Fruit fly (Drosophila melanogaster): ENCODE measurements around the gene sNPF.

- TF ChIP-seq CG17568 (GFP tag; optimal IDR thresholded peaks at IDR 0.05): no peak
- peak; percentile 13 for TF ChIP-seq CG3163 (GFP tag; optimal IDR thresholded peaks at IDR 0.05)
- TF ChIP-seq CG16779 (GFP tag; IDR thresholded peaks at IDR 0.05): no peak
- no peak for TF ChIP-seq br (optimal IDR thresholded peaks at IDR 0.05)
- TF ChIP-seq PHDP (tag; optimal IDR thresholded peaks at IDR 0.05): peak; percentile 67
- TF ChIP-seq lbe (GFP tag; optimal IDR thresholded peaks at IDR 0.05): no peak
- TF ChIP-seq CG12219 (GFP tag; optimal IDR thresholded peaks at IDR 0.05): peak; percentile 64
- peak; percentile 41 for TF ChIP-seq eyg (GFP tag; optimal IDR thresholded peaks at IDR 0.05)
Observed at dm6 chr2L:20027382-20027919, at the start of gene sNPF.

All from whole organism, embryonic.